Worm (Caenorhabditis elegans): ENCODE results near the gene F11C7.7.
A peak's percentile ranks its signal among the peaks of the same experiment; 100 is the strongest.

The F11C7.7 gene

ce11 chrX:17434234-17434633, 35.8 kb downstream of the F11C7.7 start, which contains the start of gene fubl-3:
Gene fubl-3, plus strand, starts transcription at chrX:17434445.
- TF ChIP-seq mdt-29 (GFP tag; IDR thresholded peaks at IDR 0.05) (no peak), F37D6.2 (tag; optimal IDR thresholded peaks at IDR 0.05) (no peak), ces-1 (GFP tag; optimal IDR thresholded peaks at IDR 0.05) (no peak), nhr-28 (tag; optimal IDR thresholded peaks at IDR 0.05) (peak; percentile 17), hlh-11 (tag; optimal IDR thresholded peaks at IDR 0.05) (peak; percentile 30), hmg-1.1 (GFP tag; IDR thresholded peaks at IDR 0.05) (peak; percentile 31; the same call in 1 of the 2 replicates), daf-16 (GFP tag; optimal IDR thresholded peaks at IDR 0.05) (no peak), daf-16 (tag; optimal IDR thresholded peaks at IDR 0.05) (peak; percentile 18), rbr-2 (tag; optimal IDR thresholded peaks at IDR 0.05) (peak; percentile 35), dmd-6 (GFP tag; IDR thresholded peaks at IDR 0.05) (peak; percentile 44; the same call in 1 of the 2 replicates), madf-9 (GFP tag; conservative IDR thresholded peaks at IDR 0.05) (0 out of 2 replicates have a peak, but pooled peaks have one; percentile 16), hif-1 (tag; optimal IDR thresholded peaks at IDR 0.05) (peak in 1 of 2 experiments; percentile 15), lsy-2 (tag; optimal IDR thresholded peaks at IDR 0.05) (peak; percentile 70 to 95), nhr-11 (tag; optimal IDR thresholded peaks at IDR 0.05) (peak; percentile 1), pqm-1 (tag; optimal IDR thresholded peaks at IDR 0.05) (no peak), mep-1 (tag; optimal IDR thresholded peaks at IDR 0.05) (peak; percentile 36), php-3 (GFP tag; IDR thresholded peaks at IDR 0.05) (no peak), ctbp-1 (GFP tag; IDR thresholded peaks at IDR 0.05) (0 out of 2 replicates have a peak, but pooled peaks have one; percentile 29), D1046.2 (GFP tag; IDR thresholded peaks at IDR 0.05) (peak; percentile 92), nhr-42 (GFP tag; IDR thresholded peaks at IDR 0.05) (0 out of 2 replicates have a peak, but pooled peaks have one; percentile 16), hlh-30 (tag; optimal IDR thresholded peaks at IDR 0.05; ENCODE audit: insufficient read depth) (peak; percentile 43), lim-7 (GFP tag; IDR thresholded peaks at IDR 0.05) (no peak), mes-2 (tag; optimal IDR thresholded peaks at IDR 0.05; ENCODE audit: poor library complexity, severe bottlenecking) (peak; percentile 54), fkh-10 (GFP tag; optimal IDR thresholded peaks at IDR 0.05) (no peak), mxl-3 (GFP tag; optimal IDR thresholded peaks at IDR 0.05) (peak; percentile 15), aly-2 (tag; optimal IDR thresholded peaks at IDR 0.05) (no peak), aha-1 (tag) (peak; percentile 70)

ce11 chrX:17438386-17438785, 40.0 kb downstream of the F11C7.7 start, which contains the start of gene C36E6.8:
Gene C36E6.8, plus strand, starts transcription at chrX:17438686.
- TF ChIP-seq Y105C5A.15 (GFP tag; IDR thresholded peaks at IDR 0.05) (no peak), nhr-25 (tag; optimal IDR thresholded peaks at IDR 0.05; ENCODE audit: borderline replicate concordance, insufficient read depth) (no peak), unc-39 (tag; optimal IDR thresholded peaks at IDR 0.05) (no peak), hlh-11 (tag; optimal IDR thresholded peaks at IDR 0.05) (no peak), hlh-30 (tag; optimal IDR thresholded peaks at IDR 0.05; ENCODE audit: insufficient read depth) (no peak), dmd-8 (GFP tag; IDR thresholded peaks at IDR 0.05) (no peak), dmd-9 (GFP tag; IDR thresholded peaks at IDR 0.05) (no peak), lin-15B (tag; optimal IDR thresholded peaks at IDR 0.05) (no peak), F49E8.2 (tag; optimal IDR thresholded peaks at IDR 0.05; ENCODE audit: borderline replicate concordance) (no peak), dmd-6 (GFP tag; IDR thresholded peaks at IDR 0.05) (no peak), snpc-1.2 (GFP tag; IDR thresholded peaks at IDR 0.05) (no peak), nhr-6 (tag; optimal IDR thresholded peaks at IDR 0.05) (no peak), zfp-2 (tag; optimal IDR thresholded peaks at IDR 0.05) (no peak), jun-1 (tag; optimal IDR thresholded peaks at IDR 0.05) (no peak)

ce11 chrX:17442539-17442938, 44.1 kb downstream of the F11C7.7 start:
- TF ChIP-seq madf-9 (GFP tag; conservative IDR thresholded peaks at IDR 0.05) (peak; percentile 82; the same call in 1 of the 2 replicates), set-16 (GFP tag; IDR thresholded peaks at IDR 0.05) (peak; percentile 62), F26F4.8 (GFP tag; conservative IDR thresholded peaks at IDR 0.05) (peak; percentile 95), ceh-44 (GFP tag; IDR thresholded peaks at IDR 0.05) (peak; percentile 92), ctbp-1 (GFP tag; IDR thresholded peaks at IDR 0.05) (0 out of 2 replicates have a peak, but pooled peaks have one; percentile 9), dmd-8 (GFP tag; IDR thresholded peaks at IDR 0.05) (peak; percentile 67; the same call in 1 of the 2 replicates), egl-43 (GFP tag; IDR thresholded peaks at IDR 0.05) (peak; percentile 89), ceh-20 (GFP tag; IDR thresholded peaks at IDR 0.05) (peak; percentile 63; the same call in 1 of the 2 replicates), T26A8.4 (GFP tag; IDR thresholded peaks at IDR 0.05) (peak; percentile 32; the same call in 1 of the 2 replicates), madf-5 (GFP tag; IDR thresholded peaks at IDR 0.05) (peak; percentile 85 to 94; a peak in 3 of 4 replicates), lim-7 (GFP tag; IDR thresholded peaks at IDR 0.05) (peak; percentile 81), dmd-9 (GFP tag; IDR thresholded peaks at IDR 0.05) (peak; percentile 82; the same call in 1 of the 2 replicates), nhr-42 (GFP tag; IDR thresholded peaks at IDR 0.05) (peak; percentile 74; the same call in 1 of the 2 replicates), mxl-2 (GFP tag; conservative IDR thresholded peaks at IDR 0.05) (peak; percentile 90), php-3 (GFP tag; IDR thresholded peaks at IDR 0.05) (peak; percentile 70), tag-97 (GFP tag; IDR thresholded peaks at IDR 0.05) (0 out of 2 replicates have a peak, but pooled peaks have one; percentile 82)

Data from whole organism, L4 larva.